Worm (Caenorhabditis elegans) whole organism, L3 larva: Measurements from ENCODE around the gene ddx-15.

Experiments
- R02D3.7 ChIP-seq: fragments of 150-350 bp; optimal IDR thresholded peaks from 2 replicates; lab custom pipeline; 2014; ENCODE audit warnings: missing biosample characterization, missing genetic modification characterization
- ZK546.5 ChIP-seq: sonication (generic microtip); optimal IDR thresholded peaks from 2 replicates; lab custom pipeline; 2017; ENCODE audit warnings: missing biosample characterization, missing genetic modification characterization
- aly-2 ChIP-seq: fragments of 150-350 bp; optimal IDR thresholded peaks from 2 replicates; lab custom pipeline; 2014; ENCODE audit warnings: missing biosample characterization, missing genetic modification characterization
- ama-1 ChIP-seq: fragments of 150-350 bp; optimal IDR thresholded peaks from 2 replicates; lab custom pipeline; 2018
- ceh-16 ChIP-seq: sonication (generic microtip); optimal IDR thresholded peaks from 2 replicates; lab custom pipeline; 2017; ENCODE audit warnings: missing biosample characterization, missing genetic modification characterization
- ceh-28 ChIP-seq: fragments of 150-350 bp; optimal IDR thresholded peaks from 2 replicates; lab custom pipeline; 2014; ENCODE audit warnings: missing biosample characterization, missing genetic modification reagents, missing genetic modification characterization
- ceh-82 ChIP-seq: fragments of 150-350 bp; optimal IDR thresholded peaks from 2 replicates; lab custom pipeline; 2014; ENCODE audit warnings: missing biosample characterization, missing genetic modification characterization
- ceh-9 ChIP-seq: sonication (generic microtip); optimal IDR thresholded peaks from 2 replicates; lab custom pipeline; 2018; ENCODE audit warnings: missing biosample characterization, missing genetic modification characterization
- daf-12 ChIP-seq: fragments of 150-350 bp; optimal IDR thresholded peaks from 2 replicates; lab custom pipeline; 2014; ENCODE audit warnings: missing biosample characterization, missing genetic modification reagents, missing genetic modification characterization
- egl-27 ChIP-seq: sonication (generic microtip); optimal IDR thresholded peaks from 4 replicates; lab custom pipeline; 2017; ENCODE audit warnings: missing biosample characterization, missing genetic modification reagents, missing genetic modification characterization
- egl-5 ChIP-seq: fragments of 150-350 bp; optimal IDR thresholded peaks from 2 replicates; lab custom pipeline; 2017; ENCODE audit warnings: missing biosample characterization, missing genetic modification reagents, missing genetic modification characterization, inconsistent platforms
- elt-1 ChIP-seq: fragments of 150-350 bp; optimal IDR thresholded peaks from 2 replicates; lab custom pipeline; 2014; ENCODE audit warnings: missing biosample characterization, missing genetic modification characterization
- elt-2 ChIP-seq: sonication (generic microtip); optimal IDR thresholded peaks from 2 replicates; lab custom pipeline; 2016; ENCODE audit warnings: missing genetic modification reagents, mild to moderate bottlenecking, missing genetic modification characterization, missing compliant biosample characterization
- elt-3 ChIP-seq, 3 experiments: fragments of 150-350 bp in 1 of 3; sonication (generic microtip) in 2 of 3; optimal IDR thresholded peaks; 2 replicates in 2 of 3; 4 replicates in 1 of 3; lab custom pipeline; 2014 to 2017; ENCODE audit warnings: missing biosample characterization in 3 of 3, missing genetic modification characterization in 3 of 3
- eor-1 ChIP-seq, 2 experiments: fragments of 150-350 bp; optimal IDR thresholded peaks; 2 replicates each; lab custom pipeline; 2014 to 2018; ENCODE audit warnings: missing biosample characterization in 2 of 2, missing genetic modification characterization in 2 of 2
- fkh-10 ChIP-seq: sonication (generic microtip); optimal IDR thresholded peaks from 2 replicates; lab custom pipeline; 2017; ENCODE audit warnings: missing biosample characterization, missing genetic modification reagents, missing genetic modification characterization
- fkh-2 ChIP-seq: fragments of 150-350 bp; optimal IDR thresholded peaks from 2 replicates; lab custom pipeline; 2014; ENCODE audit warnings: missing biosample characterization, missing genetic modification reagents, missing genetic modification characterization
- fos-1 ChIP-seq: fragments of 150-350 bp; optimal IDR thresholded peaks from 2 replicates; lab custom pipeline; 2014; ENCODE audit warnings: missing biosample characterization, missing genetic modification characterization
- hmg-11 ChIP-seq: sonication (generic microtip); optimal IDR thresholded peaks from 2 replicates; lab custom pipeline; 2016; ENCODE audit warnings: missing genetic modification characterization, missing compliant biosample characterization
- jun-1 ChIP-seq: fragments of 150-350 bp; optimal IDR thresholded peaks from 2 replicates; lab custom pipeline; 2014; ENCODE audit warnings: missing biosample characterization, missing genetic modification reagents, missing genetic modification characterization
- lin-15B ChIP-seq: fragments of 150-350 bp; optimal IDR thresholded peaks from 2 replicates; lab custom pipeline; 2014; ENCODE audit warnings: missing biosample characterization, missing genetic modification characterization
- lin-39 ChIP-seq: fragments of 150-350 bp; optimal IDR thresholded peaks from 2 replicates; lab custom pipeline; 2018; ENCODE audit warnings: missing biosample characterization, missing genetic modification reagents, missing genetic modification characterization
- lsy-12 ChIP-seq: sonication (generic microtip); optimal IDR thresholded peaks from 2 replicates; lab custom pipeline; 2016; ENCODE audit warnings: mild to moderate bottlenecking, missing genetic modification characterization, missing compliant biosample characterization
- mdl-1 ChIP-seq: fragments of 150-350 bp; optimal IDR thresholded peaks from 2 replicates; lab custom pipeline; 2014; ENCODE audit warnings: missing biosample characterization, missing genetic modification characterization
- mml-1 ChIP-seq: fragments of 150-350 bp; sonication (generic microtip); optimal IDR thresholded peaks from 3 replicates; lab custom pipeline; 2014; ENCODE audit warnings: missing biosample characterization, missing genetic modification characterization
- nfya-1 ChIP-seq: sonication (generic microtip); optimal IDR thresholded peaks from 2 replicates; lab custom pipeline; 2017; ENCODE audit warnings: missing genetic modification characterization, mild to moderate bottlenecking, missing compliant biosample characterization, antibody characterized with exemption, moderate library complexity; ENCODE audit not compliant: insufficient read depth
- nhr-11 ChIP-seq: fragments of 150-350 bp; optimal IDR thresholded peaks from 2 replicates; lab custom pipeline; 2014; ENCODE audit warnings: missing biosample characterization, missing genetic modification characterization
- nhr-12 ChIP-seq: fragments of 150-350 bp; optimal IDR thresholded peaks from 2 replicates; lab custom pipeline; 2014; ENCODE audit warnings: missing biosample characterization, missing genetic modification characterization
- nhr-23 ChIP-seq: fragments of 150-350 bp; optimal IDR thresholded peaks from 2 replicates; lab custom pipeline; 2014; ENCODE audit warnings: missing biosample characterization, missing genetic modification reagents, missing genetic modification characterization
- nhr-237 ChIP-seq: fragments of 150-350 bp; optimal IDR thresholded peaks from 2 replicates; lab custom pipeline; 2014; ENCODE audit warnings: missing biosample characterization, missing genetic modification characterization
- nhr-25 ChIP-seq: sonication (generic microtip); optimal IDR thresholded peaks from 2 replicates; lab custom pipeline; 2017; ENCODE audit warnings: missing biosample characterization, missing genetic modification characterization
- nhr-28 ChIP-seq: fragments of 150-350 bp; optimal IDR thresholded peaks from 2 replicates; lab custom pipeline; 2014; ENCODE audit warnings: missing biosample characterization, missing genetic modification characterization
- nhr-43 ChIP-seq: sonication (generic microtip); optimal IDR thresholded peaks from 2 replicates; lab custom pipeline; 2016; ENCODE audit warnings: mild to moderate bottlenecking, missing genetic modification characterization, missing compliant biosample characterization; ENCODE audit not compliant: poor library complexity, severe bottlenecking
- nhr-67 ChIP-seq: fragments of 150-350 bp; optimal IDR thresholded peaks from 2 replicates; lab custom pipeline; 2014; ENCODE audit warnings: missing biosample characterization, missing genetic modification characterization
- nhr-76 ChIP-seq: fragments of 150-350 bp; sonication (generic microtip); optimal IDR thresholded peaks from 5 replicates; lab custom pipeline; 2014; ENCODE audit warnings: missing biosample characterization, missing genetic modification characterization
- nhr-77 ChIP-seq: fragments of 150-350 bp; optimal IDR thresholded peaks from 2 replicates; lab custom pipeline; 2014; ENCODE audit warnings: missing biosample characterization, missing genetic modification characterization
- pha-4 ChIP-seq: fragments of 150-350 bp; optimal IDR thresholded peaks from 2 replicates; lab custom pipeline; 2014; ENCODE audit warnings: missing biosample characterization, missing genetic modification reagents, missing genetic modification characterization
- pqm-1 ChIP-seq: fragments of 150-350 bp; optimal IDR thresholded peaks from 2 replicates; lab custom pipeline; 2017; ENCODE audit warnings: missing biosample characterization, missing genetic modification characterization, inconsistent platforms
- sea-2 ChIP-seq: fragments of 150-350 bp; sonication (generic microtip); optimal IDR thresholded peaks from 4 replicates; lab custom pipeline; 2014; ENCODE audit warnings: missing biosample characterization, missing genetic modification reagents, missing genetic modification characterization
- skn-1 ChIP-seq: fragments of 150-350 bp; optimal IDR thresholded peaks from 2 replicates; lab custom pipeline; 2014; ENCODE audit warnings: missing biosample characterization, missing genetic modification characterization
- snpc-4 ChIP-seq: fragments of 150-350 bp; optimal IDR thresholded peaks from 2 replicates; lab custom pipeline; 2014; ENCODE audit warnings: missing biosample characterization, missing genetic modification characterization
- tbx-2 ChIP-seq: sonication (generic microtip); optimal IDR thresholded peaks from 2 replicates; lab custom pipeline; 2016; ENCODE audit warnings: mild to moderate bottlenecking, missing genetic modification characterization, missing compliant biosample characterization
- unc-39 ChIP-seq: sonication (generic microtip); optimal IDR thresholded peaks from 4 replicates; lab custom pipeline; 2017; ENCODE audit warnings: missing biosample characterization, missing genetic modification characterization
- unc-62 ChIP-seq: fragments of 150-350 bp; sonication (generic microtip); optimal IDR thresholded peaks from 4 replicates; lab custom pipeline; 2014; ENCODE audit warnings: missing biosample characterization, missing genetic modification reagents, missing genetic modification characterization
- zag-1 ChIP-seq: fragments of 150-350 bp; optimal IDR thresholded peaks from 2 replicates; lab custom pipeline; 2014; ENCODE audit warnings: missing biosample characterization, missing genetic modification characterization
- ztf-11 ChIP-seq: fragments of 150-350 bp; optimal IDR thresholded peaks from 2 replicates; lab custom pipeline; 2014; ENCODE audit warnings: missing biosample characterization, missing genetic modification characterization
- ztf-4 ChIP-seq: fragments of 150-350 bp; optimal IDR thresholded peaks from 2 replicates; lab custom pipeline; 2014; ENCODE audit warnings: missing biosample characterization, missing genetic modification characterization

ddx-15 gene

DNA sequence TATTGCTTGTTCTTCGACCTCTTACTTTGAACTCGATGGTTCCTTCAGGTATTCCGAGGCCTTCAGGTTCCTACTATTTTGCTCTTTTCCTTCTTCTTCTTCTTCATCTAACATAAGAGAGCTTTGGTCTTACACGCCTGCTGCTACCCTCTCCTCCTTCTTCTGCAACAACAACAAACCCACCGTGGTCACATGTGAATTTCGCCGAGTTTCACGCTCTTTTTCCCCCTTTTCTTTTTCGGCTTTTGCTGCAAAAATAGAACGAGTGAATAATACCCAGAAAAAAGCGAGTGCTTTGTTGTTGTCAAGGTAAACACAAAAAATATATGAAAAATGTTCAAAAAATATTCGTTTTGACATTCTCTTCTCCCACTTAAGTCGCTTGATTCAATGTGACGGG is 31.9 kb upstream of the ddx-15 start:
- no peak for TF ChIP-seq ztf-4
- peak; percentile 26 for TF ChIP-seq fkh-10 (GFP tag; lab: Kevin White, UChicago)
- peak; percentile 21 for TF ChIP-seq nfya-1 (tag; lab: Kevin White, UChicago)

DNA sequence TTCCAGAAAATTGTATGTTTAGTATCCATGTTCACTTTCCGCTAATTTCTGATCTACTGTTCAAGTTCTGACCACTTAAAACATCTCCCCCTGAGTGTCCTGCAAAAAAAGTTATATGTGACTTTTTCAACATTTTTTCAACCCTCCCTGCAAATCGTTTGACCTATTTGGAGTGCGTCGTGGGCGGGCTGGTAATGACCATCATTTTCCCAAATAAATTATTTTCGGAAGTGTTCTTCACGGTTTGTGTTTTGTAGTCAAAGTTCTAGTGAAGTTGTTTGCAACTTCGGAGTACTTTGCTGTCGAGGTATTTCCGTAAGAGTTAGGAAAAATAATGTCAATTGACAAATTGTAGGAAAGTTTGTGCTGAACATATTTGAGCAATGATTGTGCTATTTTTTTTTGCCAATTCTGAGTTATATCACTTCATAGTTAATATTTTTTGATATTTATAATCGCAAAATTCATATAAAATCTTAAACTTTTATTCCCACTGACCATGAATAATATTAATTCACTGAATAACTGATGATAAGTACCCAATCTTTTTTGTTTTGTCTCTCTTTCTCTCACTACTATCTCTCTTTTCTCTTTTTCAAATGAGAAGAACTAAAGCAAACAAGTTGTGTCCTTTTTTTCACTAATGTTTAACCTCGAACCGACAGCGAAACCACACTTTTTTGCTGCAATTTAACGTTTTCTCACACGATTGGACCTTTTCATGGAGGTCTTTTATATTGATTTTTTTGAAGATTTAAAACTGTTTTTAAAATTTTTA is 30.9 kb upstream of the ddx-15 start:
- TF ChIP-seq egl-27 (tag; lab: Kevin White, UChicago): no peak
- peak; percentile 53 for TF ChIP-seq pha-4

DNA sequence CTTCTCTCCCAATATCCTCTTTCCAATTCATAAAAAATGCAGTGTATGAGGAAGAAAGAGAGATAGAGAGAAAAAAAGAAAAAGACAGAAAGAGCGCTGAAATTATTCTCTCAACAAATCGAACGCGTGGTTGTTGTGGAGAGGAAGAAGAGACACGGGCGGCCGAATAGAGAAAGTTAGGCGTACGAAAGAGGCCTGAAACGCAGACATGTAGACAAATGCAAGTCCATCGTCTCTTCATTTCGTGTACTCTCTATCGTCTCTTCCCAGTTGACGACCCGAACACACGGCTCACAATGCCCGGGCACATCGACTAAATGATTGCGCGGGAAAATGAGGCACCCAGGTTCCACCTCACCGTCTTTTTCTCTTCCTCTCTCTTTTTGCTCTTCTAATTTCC is 29.7 kb upstream of the ddx-15 start:
- TF ChIP-seq elt-2 (tag; lab: Kevin White, UChicago): peak; percentile 82
- TF ChIP-seq fkh-10 (GFP tag; lab: Kevin White, UChicago): no peak
- TF ChIP-seq jun-1 (tag; lab: Kevin White, UChicago): peak; percentile 48
- TF ChIP-seq elt-1: no peak
- no peak for TF ChIP-seq egl-27 (tag; lab: Kevin White, UChicago)
- peak; percentile 62 for TF ChIP-seq egl-5 (tag; lab: Kevin White, UChicago)
- TF ChIP-seq skn-1: no peak
- no peak for TF ChIP-seq fkh-2 (tag; lab: Kevin White, UChicago)
- peak; percentile 85 for TF ChIP-seq pha-4
- peak; percentile 8 for TF ChIP-seq pqm-1
- TF ChIP-seq elt-3 (tag; optimal IDR thresholded peaks at IDR 0.05; lab: Kevin White, UChicago): no peak
- no peak for TF ChIP-seq fos-1 (tag; lab: Kevin White, UChicago)
- TF ChIP-seq hmg-11 (tag; lab: Kevin White, UChicago): peak; percentile 86
- no peak for TF ChIP-seq ztf-11 (tag; lab: Kevin White, UChicago)
- no peak for TF ChIP-seq aly-2 (tag; lab: Kevin White, UChicago)
- TF ChIP-seq nhr-11 (tag; lab: Kevin White, UChicago): peak; percentile 8
- TF ChIP-seq unc-62 (GFP tag; lab: Kevin White, UChicago): no peak
- TF ChIP-seq ZK546.5 (tag; lab: Kevin White, UChicago): no peak
- TF ChIP-seq ceh-28 (tag; lab: Kevin White, UChicago): peak; percentile 34
- TF ChIP-seq tbx-2 (tag; lab: Kevin White, UChicago): peak; percentile 57
- peak; percentile 61 for TF ChIP-seq lsy-12 (tag; lab: Kevin White, UChicago)
- TF ChIP-seq unc-39: no peak
- TF ChIP-seq lin-15B: peak; percentile 65
- peak; percentile 15 for TF ChIP-seq nhr-23
- TF ChIP-seq nhr-76 (tag; lab: Kevin White, UChicago): no peak
- no peak for TF ChIP-seq zag-1
- no peak for TF ChIP-seq nhr-12 (tag; lab: Kevin White, UChicago)
- TF ChIP-seq nhr-237 (tag; lab: Kevin White, UChicago): no peak
- no peak for TF ChIP-seq ztf-4
- no peak for TF ChIP-seq daf-12 (tag; lab: Kevin White, UChicago)
- no peak for TF ChIP-seq nhr-77
- TF ChIP-seq sea-2 (GFP tag; lab: Kevin White, UChicago): no peak
- TF ChIP-seq ama-1 (lab: Kevin White, UChicago): no peak
- TF ChIP-seq mdl-1 (tag; lab: Kevin White, UChicago): peak; percentile 63
- no peak for TF ChIP-seq nhr-43
- TF ChIP-seq ceh-16 (tag; lab: Kevin White, UChicago): no peak
- TF ChIP-seq nhr-25 (tag; lab: Kevin White, UChicago): peak; percentile 53
- no peak for TF ChIP-seq eor-1 (tag; optimal IDR thresholded peaks at IDR 0.05; lab: Kevin White, UChicago)
- peak; percentile 49 for TF ChIP-seq lin-39 (tag; lab: Kevin White, UChicago)
- TF ChIP-seq snpc-4 (tag; lab: Kevin White, UChicago): peak; percentile 54
- TF ChIP-seq nfya-1 (tag; lab: Kevin White, UChicago): peak; percentile 87
- TF ChIP-seq nhr-28 (tag; lab: Kevin White, UChicago): no peak
- peak; percentile 23 for TF ChIP-seq R02D3.7 (tag; lab: Kevin White, UChicago)
- no peak for TF ChIP-seq ceh-9 (tag; lab: Kevin White, UChicago)
- no peak for TF ChIP-seq mml-1 (tag; lab: Kevin White, UChicago)
- no peak for TF ChIP-seq nhr-67
- TF ChIP-seq ceh-82 (tag; lab: Kevin White, UChicago): no peak
